Fruit fly (Drosophila melanogaster): ENCODE data around the gene CG31220.

Gene CG31220

dm6 chr3R:19641498-19642065 lies 6.7 kb upstream of the CG31220 start (continued):
- peak; percentile 64 for TF ChIP-seq Vsx1 (GFP tag; optimal IDR thresholded peaks at IDR 0.05)
- TF ChIP-seq Spps (tag; optimal IDR thresholded peaks at IDR 0.05): peak; percentile 81
- TF ChIP-seq gro (GFP tag; optimal IDR thresholded peaks at IDR 0.05): peak; percentile 66
- peak; percentile 51 to 76 for TF ChIP-seq Pdp1 (GFP tag; optimal IDR thresholded peaks at IDR 0.05)
- TF ChIP-seq wdn (GFP tag; IDR thresholded peaks at IDR 0.05): peak; percentile 85
- TF ChIP-seq cad (GFP tag; optimal IDR thresholded peaks at IDR 0.05): no peak
- peak; percentile 58; the same call in 1 of the 2 replicates for TF ChIP-seq CkIIα-i1 (GFP tag; IDR thresholded peaks at IDR 0.05)
- no peak for TF ChIP-seq Tbp (GFP tag; optimal IDR thresholded peaks at IDR 0.05)
- TF ChIP-seq Hand (GFP tag; optimal IDR thresholded peaks at IDR 0.05): peak; percentile 83
- peak; percentile 82 for TF ChIP-seq CG1529 (GFP tag; optimal IDR thresholded peaks at IDR 0.05)
- TF ChIP-seq CG1233 (GFP tag; optimal IDR thresholded peaks at IDR 0.05): peak; percentile 88
- peak; percentile 57 for TF ChIP-seq eyg (GFP tag; optimal IDR thresholded peaks at IDR 0.05)
- peak; percentile 76 for TF ChIP-seq Nf-YC (tag; optimal IDR thresholded peaks at IDR 0.05)
- TF ChIP-seq bbx (GFP tag; IDR thresholded peaks at IDR 0.05; ENCODE audit: partially characterized antibody): no peak
- TF ChIP-seq Max (GFP tag; optimal IDR thresholded peaks at IDR 0.05): peak; percentile 58
- TF ChIP-seq Med (GFP tag): peak; percentile 91
- TF ChIP-seq CG3281 (GFP tag; optimal IDR thresholded peaks at IDR 0.05): peak; percentile 91
- peak; percentile 32 for TF ChIP-seq Usf (GFP tag; optimal IDR thresholded peaks at IDR 0.05)
- peak; percentile 92 for TF ChIP-seq CG11504 (tag; optimal IDR thresholded peaks at IDR 0.05)
- peak; percentile 84 for TF ChIP-seq ATbp (GFP tag; optimal IDR thresholded peaks at IDR 0.05)
- TF ChIP-seq CG12769 (tag; optimal IDR thresholded peaks at IDR 0.05): peak; percentile 54
- peak; percentile 71 for TF ChIP-seq zen (tag; optimal IDR thresholded peaks at IDR 0.05)
- TF ChIP-seq her (GFP tag; optimal IDR thresholded peaks at IDR 0.05): peak; percentile 31
- TF ChIP-seq CG2712 (tag; optimal IDR thresholded peaks at IDR 0.05): peak; percentile 89
- TF ChIP-seq CG12219 (GFP tag; optimal IDR thresholded peaks at IDR 0.05): peak; percentile 87
- peak; percentile 83 for TF ChIP-seq CG17568 (GFP tag; optimal IDR thresholded peaks at IDR 0.05)
- no peak for TF ChIP-seq abd-A (tag; optimal IDR thresholded peaks at IDR 0.05)
- peak; percentile 47 for TF ChIP-seq sd (tag; optimal IDR thresholded peaks at IDR 0.05)
- peak; percentile 85 for TF ChIP-seq run (tag; optimal IDR thresholded peaks at IDR 0.05)
- TF ChIP-seq CG11696 (GFP tag; IDR thresholded peaks at IDR 0.05): peak; percentile 90
- TF ChIP-seq Fer1 (GFP tag; optimal IDR thresholded peaks at IDR 0.05): peak; percentile 91
- peak; percentile 82 for TF ChIP-seq CG7372 (GFP tag; IDR thresholded peaks at IDR 0.05)
- TF ChIP-seq gt (GFP tag; IDR thresholded peaks at IDR 0.05): no peak
- peak; percentile 72 for TF ChIP-seq CG33557 (GFP tag; optimal IDR thresholded peaks at IDR 0.05)
- peak; percentile 68 for TF ChIP-seq CG9437 (GFP tag; optimal IDR thresholded peaks at IDR 0.05)
- TF ChIP-seq CG7963 (GFP tag; IDR thresholded peaks at IDR 0.05; ENCODE audit: partially characterized antibody): no peak
- peak; percentile 17 for TF ChIP-seq CG12236 (GFP tag; optimal IDR thresholded peaks at IDR 0.05)
- peak; percentile 76 for TF ChIP-seq CG13775 (GFP tag; optimal IDR thresholded peaks at IDR 0.05)
- TF ChIP-seq ro (GFP tag; IDR thresholded peaks at IDR 0.05): peak; percentile 44; the same call in 1 of the 2 replicates
- TF ChIP-seq BEAF-32 (GFP tag; optimal IDR thresholded peaks at IDR 0.05): no peak
- peak; percentile 73 for TF ChIP-seq CG3847 (GFP tag; IDR thresholded peaks at IDR 0.05)
- TF ChIP-seq MBD-R2 (GFP tag; IDR thresholded peaks at IDR 0.05): peak; percentile 58; the same call in 1 of the 2 replicates
- TF ChIP-seq dpn (GFP tag; optimal IDR thresholded peaks at IDR 0.05): peak; percentile 59 to 75
- TF ChIP-seq crc (GFP tag; optimal IDR thresholded peaks at IDR 0.05): peak; percentile 46
- peak; percentile 83 for TF ChIP-seq CG10147 (GFP tag; optimal IDR thresholded peaks at IDR 0.05)
